Worm (Caenorhabditis elegans): ENCODE results near the gene F10C1.9.

The F10C1.9 gene

DNA sequence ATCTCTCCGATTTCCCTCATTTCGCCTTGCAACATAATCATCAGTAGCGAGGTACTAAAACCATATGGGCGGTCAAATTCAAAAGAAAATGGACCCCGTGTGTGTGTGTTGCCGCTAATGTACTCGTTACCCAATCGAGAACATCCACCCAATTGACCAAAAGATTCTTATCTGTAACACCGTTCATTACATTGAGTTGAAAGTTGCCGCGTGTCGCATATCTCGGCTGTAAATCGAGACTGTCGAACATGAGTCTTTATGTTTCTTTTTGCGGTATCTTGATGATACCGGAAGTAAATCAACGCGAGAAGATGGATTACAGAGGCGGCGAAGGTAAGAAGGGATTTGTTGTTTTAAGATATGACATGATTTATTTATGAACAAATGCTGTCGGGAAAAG is 9.3 kb downstream of the F10C1.9 start:
- TF ChIP-seq F52B5.7 (tag; optimal IDR thresholded peaks at IDR 0.05) (no peak), nhr-120 (GFP tag; IDR thresholded peaks at IDR 0.05) (no peak), nfya-1 (tag; optimal IDR thresholded peaks at IDR 0.05; ENCODE audit: borderline replicate concordance, insufficient read depth) (no peak), mcd-1 (GFP tag; IDR thresholded peaks at IDR 0.05) (no peak), pbrm-1 (GFP tag; IDR thresholded peaks at IDR 0.05) (no peak), cebp-2 (GFP tag; IDR thresholded peaks at IDR 0.05) (no peak), mxl-1 (tag; optimal IDR thresholded peaks at IDR 0.05) (no peak), hmg-1.2 (GFP tag; IDR thresholded peaks at IDR 0.05) (no peak)

DNA sequence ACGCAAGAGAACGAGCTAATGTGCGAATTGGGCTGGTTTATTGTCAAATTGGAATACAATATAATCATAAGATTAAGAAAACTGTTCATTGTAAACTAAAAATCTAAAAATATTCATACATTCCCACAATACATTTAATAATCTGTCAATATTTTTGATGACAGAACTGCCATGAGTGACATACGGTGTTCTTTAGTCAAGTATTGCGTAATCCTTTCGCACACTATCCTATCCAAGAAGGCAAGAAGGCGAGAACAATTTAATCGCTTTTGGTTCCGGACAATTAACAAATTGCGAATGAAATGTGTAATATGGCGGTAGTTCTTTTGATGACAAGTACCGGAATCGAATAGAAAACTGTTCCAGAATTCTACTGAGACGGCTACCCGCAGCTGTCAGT is 10.2 kb downstream of the F10C1.9 start:
- TF ChIP-seq ekl-4 (GFP tag; IDR thresholded peaks at IDR 0.05) (no peak), lsl-1 (GFP tag; optimal IDR thresholded peaks at IDR 0.05) (no peak)

- TF ChIP-seq chd-7 (tag; optimal IDR thresholded peaks at IDR 0.05): no peak
- no peak for TF ChIP-seq D2030.7 (GFP tag; IDR thresholded peaks at IDR 0.05)
- TF ChIP-seq tlf-1 (GFP tag; optimal IDR thresholded peaks at IDR 0.05): no peak
- no peak for TF ChIP-seq hsf-1 (GFP tag; IDR thresholded peaks at IDR 0.05)
- TF ChIP-seq lir-1 (GFP tag; conservative IDR thresholded peaks at IDR 0.05): no peak
- TF ChIP-seq sdz-38 (tag; optimal IDR thresholded peaks at IDR 0.05): no peak
- no peak for TF ChIP-seq mes-4 (tag; optimal IDR thresholded peaks at IDR 0.05)
- no peak for TF ChIP-seq him-1 (tag; optimal IDR thresholded peaks at IDR 0.05)
- no peak for TF ChIP-seq F57C9.4 (tag; optimal IDR thresholded peaks at IDR 0.05)
- no peak for TF ChIP-seq ZK185.1 (tag; optimal IDR thresholded peaks at IDR 0.05; ENCODE audit: poor library complexity, severe bottlenecking)
- TF ChIP-seq tbp1 (GFP tag; optimal IDR thresholded peaks at IDR 0.05): no peak
- no peak for TF ChIP-seq dpl-1 (GFP tag; optimal IDR thresholded peaks at IDR 0.05)
Observed at ce11 chrII:5730343-5731083, 14.6 kb downstream of the F10C1.9 start, which contains the start of the genes C18A3.7 and C18A3.11. Gene C18A3.7 (minus strand): TSS chrII:5730443. Gene C18A3.11 (plus strand): TSS chrII:5731033.

DNA sequence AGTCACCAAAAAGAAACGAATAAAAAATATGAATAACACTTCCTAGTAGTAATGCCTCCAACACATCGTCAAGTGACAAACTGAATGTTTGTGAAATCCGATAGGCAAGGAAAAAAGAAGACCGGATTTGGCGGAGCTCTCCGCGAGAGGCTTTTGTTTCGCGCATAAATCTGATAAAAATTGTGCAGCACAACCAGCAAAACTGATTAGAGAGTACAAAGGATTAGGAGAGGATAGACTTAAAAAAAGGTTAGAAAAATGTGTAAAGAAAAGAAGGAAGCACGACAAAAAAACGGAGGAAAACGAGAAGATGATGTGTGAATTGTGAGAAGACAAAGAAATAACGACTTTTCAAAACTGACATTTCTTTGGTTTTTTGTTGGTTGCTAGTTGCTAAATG is 17.4 kb downstream of the F10C1.9 start, which contains the start of gene rab-3:
Gene rab-3, minus strand, starts transcription at position 147 of the 400 bp plus-strand sequence.
- TF ChIP-seq nhr-80 (tag; optimal IDR thresholded peaks at IDR 0.05) (no peak), let-607 (tag; optimal IDR thresholded peaks at IDR 0.05) (no peak), F52B5.7 (tag; optimal IDR thresholded peaks at IDR 0.05) (no peak), cebp-2 (GFP tag; IDR thresholded peaks at IDR 0.05) (no peak), repo-1 (tag; optimal IDR thresholded peaks at IDR 0.05) (no peak), chd-7 (tag; optimal IDR thresholded peaks at IDR 0.05) (no peak), ztf-18 (tag; optimal IDR thresholded peaks at IDR 0.05) (no peak), mel-28 (tag; optimal IDR thresholded peaks at IDR 0.05; ENCODE audit: borderline replicate concordance) (no peak), mes-4 (tag; optimal IDR thresholded peaks at IDR 0.05) (no peak), bed-2 (GFP tag; IDR thresholded peaks at IDR 0.05) (no peak), dox-1 (GFP tag; IDR thresholded peaks at IDR 0.05) (no peak), ceh-91 (GFP tag; IDR thresholded peaks at IDR 0.05) (no peak), nhr-179 (tag; optimal IDR thresholded peaks at IDR 0.05) (no peak), snpc-4 (GFP tag; optimal IDR thresholded peaks at IDR 0.05) (no peak), snpc-4 (tag; optimal IDR thresholded peaks at IDR 0.05) (no peak)
